Worm (Caenorhabditis elegans) whole organism, L4 larva: Measurements from ENCODE around the gene abcx-1.

Source experiments
- F44E2.7 ChIP-seq: fragments of 200-800 bp; sonication (Bioruptor generic); IDR thresholded peaks from 2 replicates; pipeline ENCODE4 v2.1.2; 2022; ENCODE audit warnings: missing genetic modification characterization, missing compliant biosample characterization
- F49E8.2 ChIP-seq: sonication (generic microtip); optimal IDR thresholded peaks from 2 replicates; lab custom pipeline; 2016; ENCODE audit warnings: missing compliant biosample characterization, mild to moderate bottlenecking, missing genetic modification characterization, borderline replicate concordance
- Y5F2A.4 ChIP-seq: fragments of 200-800 bp; sonication (Bioruptor generic); optimal IDR thresholded peaks from 2 replicates; lab custom pipeline; 2018; ENCODE audit warnings: mild to moderate bottlenecking, missing genetic modification characterization, missing compliant biosample characterization
- ZK337.2 ChIP-seq: fragments of 200-800 bp; sonication (Bioruptor generic); IDR thresholded peaks from 2 replicates; pipeline ENCODE4 v1.3.6; 2022; ENCODE audit warnings: missing genetic modification reagents, missing genetic modification characterization, missing compliant biosample characterization
- attf-4 ChIP-seq: sonication (generic microtip); optimal IDR thresholded peaks from 3 replicates; lab custom pipeline; 2017; ENCODE audit warnings: missing biosample characterization, missing genetic modification characterization
- ceh-20 ChIP-seq: fragments of 200-800 bp; sonication (Bioruptor generic); IDR thresholded peaks from 2 replicates; pipeline ENCODE4 v1.3.6; 2022; ENCODE audit warnings: missing genetic modification reagents, missing genetic modification characterization, missing compliant biosample characterization
- ceh-82 ChIP-seq: sonication (generic microtip); optimal IDR thresholded peaks from 2 replicates; lab custom pipeline; 2017; ENCODE audit warnings: missing biosample characterization, missing genetic modification characterization
- daf-12 ChIP-seq: fragments of 150-350 bp; optimal IDR thresholded peaks from 2 replicates; lab custom pipeline; 2014; ENCODE audit warnings: missing biosample characterization, missing genetic modification reagents, missing genetic modification characterization
- daf-16 ChIP-seq, 3 experiments: sonication (generic microtip); optimal IDR thresholded peaks; 2 replicates each; lab custom pipeline; 2016 to 2017; ENCODE audit warnings: missing genetic modification characterization in 3 of 3, missing genetic modification reagents in 3 of 3, mild to moderate bottlenecking in 2 of 3, missing compliant biosample characterization in 2 of 3, missing biosample characterization in 1 of 3, moderate library complexity in 1 of 3
- daf-8 ChIP-seq: fragments of 200-800 bp; sonication (Bioruptor generic); IDR thresholded peaks from 2 replicates; pipeline ENCODE4 v1.3.6; 2022; ENCODE audit warnings: missing genetic modification characterization, missing compliant biosample characterization
- dve-1 ChIP-seq: sonication (generic microtip); optimal IDR thresholded peaks from 2 replicates; lab custom pipeline; 2017; ENCODE audit warnings: antibody characterized with exemption, mild to moderate bottlenecking, missing genetic modification characterization, missing compliant biosample characterization; ENCODE audit not compliant: insufficient read depth
- egl-43 ChIP-seq: fragments of 200-800 bp; sonication (Bioruptor generic); IDR thresholded peaks from 2 replicates; pipeline ENCODE4 v1.3.6; 2022; ENCODE audit warnings: missing genetic modification reagents, missing genetic modification characterization, missing compliant biosample characterization
- hlh-11 ChIP-seq: fragments of 200-800 bp; sonication (Bioruptor generic); optimal IDR thresholded peaks from 2 replicates; lab custom pipeline; 2018; ENCODE audit warnings: mild to moderate bottlenecking, missing genetic modification characterization, missing compliant biosample characterization
- lin-1 ChIP-seq: fragments of 200-800 bp; sonication (Bioruptor generic); IDR thresholded peaks from 2 replicates; pipeline ENCODE4 v1.3.6; 2022; ENCODE audit warnings: missing genetic modification reagents, missing genetic modification characterization, missing compliant biosample characterization
- lin-13 ChIP-seq: fragments of 150-350 bp; optimal IDR thresholded peaks from 2 replicates; lab custom pipeline; 2014; ENCODE audit warnings: missing biosample characterization, missing genetic modification reagents, missing genetic modification characterization
- lin-29 ChIP-seq: fragments of 200-800 bp; sonication (Bioruptor generic); IDR thresholded peaks from 2 replicates; pipeline ENCODE4 v1.3.6; 2022; ENCODE audit warnings: missing genetic modification reagents, missing genetic modification characterization, missing compliant biosample characterization
- lin-38 ChIP-seq: fragments of 200-800 bp; sonication (Bioruptor generic); IDR thresholded peaks from 2 replicates; pipeline ENCODE4 v1.3.6; 2022; ENCODE audit warnings: missing genetic modification reagents, missing genetic modification characterization, missing compliant biosample characterization
- mxl-3 ChIP-seq: fragments of 200-800 bp; sonication (Bioruptor generic); optimal IDR thresholded peaks from 2 replicates; lab custom pipeline; 2018; ENCODE audit warnings: mild to moderate bottlenecking, missing genetic modification characterization, missing compliant biosample characterization
- nhr-42 ChIP-seq: fragments of 200-800 bp; sonication (Bioruptor generic); IDR thresholded peaks from 2 replicates; pipeline ENCODE4 v1.3.6; 2022; ENCODE audit warnings: missing genetic modification characterization, missing compliant biosample characterization
- nhr-48 ChIP-seq: sonication (generic microtip); optimal IDR thresholded peaks from 2 replicates; lab custom pipeline; 2016; ENCODE audit warnings: mild to moderate bottlenecking, missing genetic modification characterization, missing compliant biosample characterization
- pha-4 ChIP-seq, 2 experiments: fragments of 150-350 bp in 1 of 2; fragments of 200-800 bp in 1 of 2; sonication (Bioruptor generic) in 1 of 2; IDR thresholded peaks in 1 of 2; optimal IDR thresholded peaks in 1 of 2; 2 replicates each; pipeline versions ENCODE4 v1.3.6 to Lab custom; 2014 to 2022; ENCODE audit warnings: missing genetic modification characterization in 2 of 2, missing genetic modification reagents in 2 of 2, missing biosample characterization in 1 of 2, missing compliant biosample characterization in 1 of 2
- php-3 ChIP-seq: fragments of 200-800 bp; sonication (Bioruptor generic); IDR thresholded peaks from 2 replicates; pipeline ENCODE4 v1.3.6; 2022; ENCODE audit warnings: missing genetic modification reagents, missing genetic modification characterization, missing compliant biosample characterization
- pqm-1 ChIP-seq: sonication (generic microtip); optimal IDR thresholded peaks from 2 replicates; lab custom pipeline; 2017; ENCODE audit warnings: missing biosample characterization, missing genetic modification characterization
- sdz-12 ChIP-seq: fragments of 200-800 bp; sonication (Bioruptor generic); optimal IDR thresholded peaks from 2 replicates; lab custom pipeline; 2018; ENCODE audit warnings: mild to moderate bottlenecking, missing genetic modification characterization, missing compliant biosample characterization
- skn-1 ChIP-seq: fragments of 150-350 bp; optimal IDR thresholded peaks from 2 replicates; lab custom pipeline; 2014; ENCODE audit warnings: missing biosample characterization, missing genetic modification characterization
- snpc-1.2 ChIP-seq: fragments of 200-800 bp; sonication (Bioruptor generic); IDR thresholded peaks from 2 replicates; pipeline ENCODE4 v1.3.6; 2022; ENCODE audit warnings: missing genetic modification reagents, missing genetic modification characterization, missing compliant biosample characterization
- spr-1 ChIP-seq: sonication (generic microtip); optimal IDR thresholded peaks from 2 replicates; lab custom pipeline; 2016; ENCODE audit warnings: mild to moderate bottlenecking, missing genetic modification characterization, missing compliant biosample characterization
- spr-3 ChIP-seq: fragments of 200-800 bp; sonication (Bioruptor generic); optimal IDR thresholded peaks from 2 replicates; lab custom pipeline; 2018; ENCODE audit warnings: mild to moderate bottlenecking, missing genetic modification characterization, missing compliant biosample characterization
- tra-1 ChIP-seq: fragments of 200-800 bp; sonication (Bioruptor generic); IDR thresholded peaks from 2 replicates; pipeline ENCODE4 v1.3.6; 2022; ENCODE audit warnings: missing genetic modification reagents, missing genetic modification characterization, missing compliant biosample characterization
- zag-1 ChIP-seq: fragments of 150-350 bp; optimal IDR thresholded peaks from 2 replicates; lab custom pipeline; 2014; ENCODE audit warnings: missing biosample characterization, missing genetic modification characterization
- zfp-3 ChIP-seq: fragments of 200-800 bp; sonication (Bioruptor generic); conservative IDR thresholded peaks from 2 replicates; pipeline ENCODE4 v1.3.6; 2022; ENCODE audit warnings: missing genetic modification reagents, missing genetic modification characterization, missing compliant biosample characterization
- zip-11 ChIP-seq: fragments of 200-800 bp; sonication (Bioruptor generic); IDR thresholded peaks from 2 replicates; pipeline ENCODE4 v1.3.6; 2022; ENCODE audit warnings: missing genetic modification characterization, missing compliant biosample characterization
- ztf-7 ChIP-seq: fragments of 150-350 bp; optimal IDR thresholded peaks from 2 replicates; lab custom pipeline; 2014; ENCODE audit warnings: missing biosample characterization, missing genetic modification characterization

Gene abcx-1

ce11 chrII:6565077-6565476 lies 33.1 kb downstream of the abcx-1 start, which contains the start of gene mpz-3 (continued):
- TF ChIP-seq lin-29 (GFP tag; lab: Robert Waterston, UW) (no peak), pha-4 (GFP tag; IDR thresholded peaks at IDR 0.05; lab: Robert Waterston, UW) (peak; percentile 68; the same call in 1 of the 2 replicates), pha-4 (tag; optimal IDR thresholded peaks at IDR 0.05; lab: Kevin White, UChicago) (no peak)
- TF ChIP-seq, all 104 proteins: peak for 30

- TF ChIP-seq php-3 (GFP tag; lab: Robert Waterston, UW) = no peak
- no peak for TF ChIP-seq nhr-42
- no peak for TF ChIP-seq zip-11
- no peak for TF ChIP-seq skn-1
- no peak for TF ChIP-seq dve-1 (tag; lab: Kevin White, UChicago)
- TF ChIP-seq tra-1 (GFP tag; lab: Robert Waterston, UW) = no peak
- TF ChIP-seq spr-3 (GFP tag; lab: Kevin White, UChicago) = no peak
- no peak for TF ChIP-seq ZK337.2 (GFP tag; lab: Robert Waterston, UW)
- TF ChIP-seq lin-38 (GFP tag; lab: Robert Waterston, UW) = no peak
- TF ChIP-seq mxl-3 (GFP tag; lab: Kevin White, UChicago) = no peak
- no peak for TF ChIP-seq ztf-7 (tag; lab: Kevin White, UChicago)
- no peak for TF ChIP-seq nhr-48 (tag; lab: Kevin White, UChicago)
- TF ChIP-seq ceh-82 = no peak
- TF ChIP-seq egl-43 (GFP tag; lab: Robert Waterston, UW) = no peak
- no peak for TF ChIP-seq sdz-12 (GFP tag; lab: Kevin White, UChicago)
- TF ChIP-seq zag-1 (tag; lab: Kevin White, UChicago) = no peak
- no peak for TF ChIP-seq attf-4 (tag; lab: Kevin White, UChicago)
- no peak for TF ChIP-seq Y5F2A.4
- TF ChIP-seq F49E8.2 = no peak
Measured at ce11 chrII:6566628-6567180, 34.7 kb downstream of the abcx-1 start, which contains the start of the genes F18C5.5 and F18C5.9. F18C5.5 (minus strand) TSS chrII:6566728. F18C5.9 (plus strand) TSS chrII:6567130.

- TF ChIP-seq hlh-11 (tag; lab: Kevin White, UChicago) (no peak), egl-43 (GFP tag; lab: Robert Waterston, UW) (no peak), spr-1 (tag; lab: Kevin White, UChicago) (no peak), skn-1 (no peak), F44E2.7 (GFP tag; lab: Robert Waterston, UW) (no peak), zfp-3 (GFP tag; lab: Robert Waterston, UW) (no peak), lin-1 (no peak), Y5F2A.4 (no peak), zip-11 (no peak), lin-13 (GFP tag; lab: Kevin White, UChicago) (no peak), snpc-1.2 (GFP tag; lab: Robert Waterston, UW) (no peak), daf-12 (tag; lab: Kevin White, UChicago) (no peak)
Measured at ce11 chrII:6568707-6569106, 36.7 kb downstream of the abcx-1 start, which contains the start of gene sra-27. sra-27 (plus strand) TSS chrII:6569007.

ce11 chrII:6573677-6574076 lies 41.7 kb downstream of the abcx-1 start, which contains the start of gene sra-28:
sra-28 (minus strand) TSS chrII:6573777.
- TF ChIP-seq nhr-42 = no peak
- TF ChIP-seq Y5F2A.4 = no peak
- TF ChIP-seq ceh-20 (GFP tag; lab: Robert Waterston, UW) = no peak
- TF ChIP-seq daf-16 (GFP tag; optimal IDR thresholded peaks at IDR 0.05; lab: Kevin White, UChicago) = no peak
- TF ChIP-seq daf-16 (tag; optimal IDR thresholded peaks at IDR 0.05; lab: Kevin White, UChicago) = no peak
- TF ChIP-seq pqm-1 (tag; lab: Kevin White, UChicago) = no peak
- no peak for TF ChIP-seq zfp-3 (GFP tag; lab: Robert Waterston, UW)
- TF ChIP-seq daf-8 (GFP tag; lab: Robert Waterston, UW) = no peak
